Fruit fly (Drosophila melanogaster): ENCODE results near the gene CG33235.

Gene CG33235

dm6 chrX:11452846-11453391 is 38.5 kb downstream of the CG33235 start:
- no peak for TF ChIP-seq EcR (GFP tag; optimal IDR thresholded peaks at IDR 0.05)
- no peak for TF ChIP-seq psq (optimal IDR thresholded peaks at IDR 0.05)
- TF ChIP-seq pan (optimal IDR thresholded peaks at IDR 0.05), result no peak
- TF ChIP-seq Dll (optimal IDR thresholded peaks at IDR 0.05), result no peak
- no peak for TF ChIP-seq usp (GFP tag; optimal IDR thresholded peaks at IDR 0.05)
- no peak for TF ChIP-seq CG8478 (optimal IDR thresholded peaks at IDR 0.05)

DNA sequence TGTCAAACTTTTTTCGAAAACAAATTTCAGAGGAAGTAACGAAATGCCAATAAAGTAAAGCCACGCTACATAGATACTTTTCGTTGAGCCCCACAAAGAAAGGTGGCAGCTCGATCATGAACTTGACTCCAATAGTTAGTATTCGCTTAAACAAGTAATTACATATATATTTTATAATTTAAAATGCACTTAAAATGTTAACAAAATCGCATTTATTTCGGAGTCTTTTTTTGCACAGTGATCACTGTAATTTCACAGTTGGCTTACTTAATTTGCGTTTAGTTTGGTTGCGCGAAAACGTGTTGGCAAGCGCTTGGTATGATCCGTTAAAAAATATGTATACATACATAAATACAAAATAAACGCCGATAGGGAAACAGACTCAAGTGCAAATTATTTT is 39.7 kb downstream of the CG33235 start:
- no peak for TF ChIP-seq Dll (optimal IDR thresholded peaks at IDR 0.05)
- no peak for TF ChIP-seq usp (GFP tag; optimal IDR thresholded peaks at IDR 0.05)
- no peak for TF ChIP-seq psq (optimal IDR thresholded peaks at IDR 0.05)
- no peak for TF ChIP-seq CG8478 (optimal IDR thresholded peaks at IDR 0.05)
- no peak for TF ChIP-seq pan (optimal IDR thresholded peaks at IDR 0.05)
- no peak for TF ChIP-seq EcR (GFP tag; optimal IDR thresholded peaks at IDR 0.05)

dm6 chrX:11451027-11451572 is 40.3 kb downstream of the CG33235 start:
- TF ChIP-seq psq (optimal IDR thresholded peaks at IDR 0.05) (no peak), CG8478 (optimal IDR thresholded peaks at IDR 0.05) (no peak), pan (optimal IDR thresholded peaks at IDR 0.05) (no peak), usp (GFP tag; optimal IDR thresholded peaks at IDR 0.05) (no peak), EcR (GFP tag; optimal IDR thresholded peaks at IDR 0.05) (no peak), Dll (optimal IDR thresholded peaks at IDR 0.05) (no peak)

DNA sequence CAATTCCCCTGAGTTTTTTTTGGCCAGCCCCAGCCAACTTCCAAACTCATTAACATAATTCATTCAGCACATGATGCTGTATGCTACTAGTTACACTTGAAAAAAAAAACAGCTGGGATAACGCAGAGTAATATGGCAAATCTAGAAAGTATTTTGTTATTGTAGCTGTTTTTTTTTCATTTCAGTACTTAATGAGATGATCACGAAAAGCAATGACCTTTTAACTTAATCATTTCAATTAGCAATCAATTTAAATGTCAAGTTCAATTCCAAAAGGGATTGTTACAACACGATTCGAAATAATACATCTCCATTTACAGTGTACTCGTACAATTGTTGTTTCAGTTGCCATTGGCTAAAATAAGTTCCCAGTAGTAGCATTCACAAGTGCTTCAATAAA is 41.0 kb downstream of the CG33235 start:
- no peak for TF ChIP-seq usp (GFP tag; optimal IDR thresholded peaks at IDR 0.05)
- no peak for TF ChIP-seq psq (optimal IDR thresholded peaks at IDR 0.05)
- no peak for TF ChIP-seq pan (optimal IDR thresholded peaks at IDR 0.05)
- no peak for TF ChIP-seq EcR (GFP tag; optimal IDR thresholded peaks at IDR 0.05)
- no peak for TF ChIP-seq Dll (optimal IDR thresholded peaks at IDR 0.05)
- TF ChIP-seq CG8478 (optimal IDR thresholded peaks at IDR 0.05), result no peak

DNA sequence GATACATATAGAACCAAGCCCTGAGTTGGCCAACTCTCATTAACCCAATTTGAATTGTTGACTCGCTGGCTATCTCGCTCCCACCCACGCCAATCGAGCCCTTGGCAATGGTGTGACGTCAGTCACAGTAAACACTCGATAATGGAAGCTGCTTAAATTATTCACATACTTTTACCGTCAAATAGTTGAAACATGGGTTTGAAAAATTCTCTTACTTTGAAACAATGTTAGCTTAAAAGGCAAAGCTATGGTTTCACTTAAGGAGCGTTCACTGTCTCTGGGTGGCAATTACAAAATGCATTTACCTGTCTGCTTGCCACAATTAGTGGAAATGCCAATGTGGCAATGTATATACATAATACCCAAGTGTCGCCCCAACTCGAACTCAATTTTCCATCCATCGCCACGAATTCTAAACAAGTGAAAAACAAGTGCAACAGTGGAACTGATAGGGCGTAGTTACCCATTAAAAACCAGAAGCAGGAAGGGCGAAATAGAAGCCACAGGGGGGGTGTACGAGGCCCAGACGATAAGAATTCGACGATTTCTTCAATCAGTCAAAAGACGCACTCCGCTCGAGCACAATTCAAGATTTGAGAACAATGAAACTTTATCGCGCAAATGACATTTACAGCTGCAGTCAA is 41.8 kb downstream of the CG33235 start:
- no peak for TF ChIP-seq pan (optimal IDR thresholded peaks at IDR 0.05)
- no peak for TF ChIP-seq Dll (optimal IDR thresholded peaks at IDR 0.05)
- no peak for TF ChIP-seq EcR (GFP tag; optimal IDR thresholded peaks at IDR 0.05)
- TF ChIP-seq usp (GFP tag; optimal IDR thresholded peaks at IDR 0.05), result no peak
- no peak for TF ChIP-seq psq (optimal IDR thresholded peaks at IDR 0.05)
- TF ChIP-seq CG8478 (optimal IDR thresholded peaks at IDR 0.05), result no peak

DNA sequence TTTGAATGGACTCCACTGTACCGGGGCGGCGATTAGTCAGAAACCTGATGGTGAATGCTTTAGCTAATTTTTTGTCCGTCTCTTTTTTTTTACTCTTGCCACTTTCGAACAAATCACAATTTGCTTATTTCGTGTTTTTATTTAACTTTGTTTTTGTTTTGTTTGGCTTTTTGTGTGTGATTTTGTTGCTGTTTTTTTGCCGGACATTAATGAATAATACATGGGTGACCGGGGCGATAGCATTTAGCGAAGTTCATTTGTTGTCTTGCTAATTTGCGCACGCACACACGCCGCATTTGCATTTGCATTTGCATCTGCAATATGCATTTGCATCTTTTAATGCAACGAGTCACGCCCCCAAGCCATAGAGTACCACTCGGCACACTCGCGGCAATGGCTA is 42.7 kb downstream of the CG33235 start:
- TF ChIP-seq Dll (optimal IDR thresholded peaks at IDR 0.05) (no peak), pan (optimal IDR thresholded peaks at IDR 0.05) (no peak), psq (optimal IDR thresholded peaks at IDR 0.05) (no peak), usp (GFP tag; optimal IDR thresholded peaks at IDR 0.05) (no peak), EcR (GFP tag; optimal IDR thresholded peaks at IDR 0.05) (no peak), CG8478 (optimal IDR thresholded peaks at IDR 0.05) (no peak)

- TF ChIP-seq usp (GFP tag; optimal IDR thresholded peaks at IDR 0.05) (no peak), CG8478 (optimal IDR thresholded peaks at IDR 0.05) (no peak), EcR (GFP tag; optimal IDR thresholded peaks at IDR 0.05) (no peak), psq (optimal IDR thresholded peaks at IDR 0.05) (no peak), pan (optimal IDR thresholded peaks at IDR 0.05) (no peak), Dll (optimal IDR thresholded peaks at IDR 0.05) (no peak)
Observed at dm6 chrX:11446792-11447405, 44.5 kb downstream of the CG33235 start.

- TF ChIP-seq EcR (GFP tag; optimal IDR thresholded peaks at IDR 0.05) (no peak), CG8478 (optimal IDR thresholded peaks at IDR 0.05) (no peak), psq (optimal IDR thresholded peaks at IDR 0.05) (no peak), usp (GFP tag; optimal IDR thresholded peaks at IDR 0.05) (no peak), Dll (optimal IDR thresholded peaks at IDR 0.05) (no peak), pan (optimal IDR thresholded peaks at IDR 0.05) (no peak)
Observed at dm6 chrX:11441829-11442634, 49.3 kb downstream of the CG33235 start, which contains the start of gene Sk1. TSS of gene Sk1 (plus strand) at chrX:11442539.

DNA sequence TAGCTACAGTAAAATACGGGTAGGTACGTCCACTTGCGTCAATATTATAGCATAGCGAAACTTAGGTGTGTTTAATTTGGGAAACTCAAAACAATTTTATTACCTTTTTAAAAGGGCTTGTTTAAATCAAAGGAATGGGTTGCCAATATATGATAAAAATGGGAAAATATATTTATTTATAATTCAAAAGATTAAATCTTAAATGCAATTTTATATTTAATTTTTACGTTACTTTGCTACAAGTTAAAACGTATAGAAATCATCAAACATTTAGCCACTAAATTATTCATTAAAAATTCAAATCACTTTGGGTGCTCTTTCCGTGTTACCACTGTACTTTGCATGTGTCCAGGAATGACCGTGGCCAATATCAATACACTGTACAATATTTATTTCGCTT is 50.4 kb downstream of the CG33235 start:
- TF ChIP-seq EcR (GFP tag; optimal IDR thresholded peaks at IDR 0.05), result no peak
- TF ChIP-seq usp (GFP tag; optimal IDR thresholded peaks at IDR 0.05), result no peak
- TF ChIP-seq psq (optimal IDR thresholded peaks at IDR 0.05), result no peak
- no peak for TF ChIP-seq Dll (optimal IDR thresholded peaks at IDR 0.05)
- TF ChIP-seq pan (optimal IDR thresholded peaks at IDR 0.05), result no peak
- no peak for TF ChIP-seq CG8478 (optimal IDR thresholded peaks at IDR 0.05)

DNA sequence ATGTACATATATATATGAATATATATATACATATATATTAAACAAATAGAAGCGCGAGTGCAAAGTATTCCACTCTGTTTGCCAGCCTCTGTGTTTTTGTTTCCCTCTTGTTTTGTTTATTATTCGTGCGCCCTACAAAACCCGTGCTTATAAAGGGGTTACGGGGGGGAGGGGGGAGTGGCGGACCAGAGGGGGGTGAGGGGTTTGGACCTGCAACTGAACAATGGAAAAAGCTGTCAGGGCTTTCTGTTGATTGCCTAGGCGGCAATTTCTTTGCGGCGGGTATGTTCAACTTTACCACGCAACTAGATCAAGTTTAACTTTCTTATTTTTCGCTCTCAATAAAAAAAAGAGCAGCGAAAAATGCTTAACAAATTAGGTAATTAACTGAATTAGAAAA is 52.1 kb downstream of the CG33235 start:
- TF ChIP-seq CG8478 (optimal IDR thresholded peaks at IDR 0.05) (no peak), usp (GFP tag; optimal IDR thresholded peaks at IDR 0.05) (no peak), psq (optimal IDR thresholded peaks at IDR 0.05) (no peak), pan (optimal IDR thresholded peaks at IDR 0.05) (no peak)

All from whole organism.